Worm (Caenorhabditis elegans): ENCODE data around the gene mex-6.

The mex-6 gene

DNA sequence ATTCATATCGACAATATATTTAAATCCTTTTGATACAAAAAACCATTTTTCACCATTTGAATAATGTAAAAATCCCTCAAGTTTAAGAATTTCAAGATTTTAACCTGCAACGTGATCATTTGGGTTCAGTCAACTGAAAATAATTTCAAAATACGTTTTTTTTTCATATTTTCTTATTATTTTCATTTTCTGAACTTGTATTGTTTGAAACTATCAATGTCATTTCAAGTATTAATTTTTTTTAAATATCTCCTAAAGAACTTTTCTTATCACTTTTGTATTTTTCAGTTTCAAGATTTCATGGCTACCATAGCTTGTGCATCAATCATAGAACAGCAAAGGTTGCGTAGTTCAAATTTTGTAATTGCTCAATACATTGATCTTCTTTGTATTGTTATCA lies 8.0 kb downstream of the mex-6 start, which contains the start of gene sra-9:
TSS of gene sra-9 (plus strand) at position 301 of the 400 bp plus-strand sequence.
- TF ChIP-seq fax-1 (tag; optimal IDR thresholded peaks at IDR 0.05) (no peak), ets-4 (tag; optimal IDR thresholded peaks at IDR 0.05) (no peak), ceh-18 (tag; optimal IDR thresholded peaks at IDR 0.05) (no peak), tbx-2 (tag; optimal IDR thresholded peaks at IDR 0.05) (no peak), hlh-8 (tag; optimal IDR thresholded peaks at IDR 0.05) (no peak), ceh-2 (tag; optimal IDR thresholded peaks at IDR 0.05) (no peak), C08G9.2 (tag; optimal IDR thresholded peaks at IDR 0.05) (no peak), lin-11 (tag; optimal IDR thresholded peaks at IDR 0.05) (no peak), dve-1 (tag; optimal IDR thresholded peaks at IDR 0.05) (no peak), K09A11.1 (tag; optimal IDR thresholded peaks at IDR 0.05; ENCODE audit: insufficient read depth) (no peak)

DNA sequence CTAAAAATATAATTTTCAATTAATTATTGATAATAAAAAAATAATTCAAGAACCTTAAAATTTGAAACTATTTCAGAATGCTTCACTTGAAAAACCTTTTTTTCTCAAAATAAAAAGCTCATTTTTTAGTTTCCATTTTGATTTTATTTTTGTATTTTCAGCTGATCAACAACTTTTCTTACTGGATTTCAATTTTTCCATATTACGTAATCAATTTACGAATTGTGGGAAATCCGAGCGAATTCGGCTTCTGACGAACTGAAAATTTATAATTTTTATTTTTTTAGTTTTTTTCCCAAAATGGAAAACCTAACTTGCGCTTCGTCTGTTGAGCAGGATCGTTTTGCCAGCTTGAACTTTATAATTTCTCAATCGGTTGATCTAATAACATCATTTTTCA lies 13.5 kb downstream of the mex-6 start, which contains the start of gene sra-8:
TSS of gene sra-8 (plus strand) at position 301 of the 400 bp plus-strand sequence.
- no peak for TF ChIP-seq dmd-4 (tag; optimal IDR thresholded peaks at IDR 0.05; ENCODE audit: borderline replicate concordance)
- TF ChIP-seq fkh-6 (tag; optimal IDR thresholded peaks at IDR 0.05) = no peak
- TF ChIP-seq ceh-30 (tag; optimal IDR thresholded peaks at IDR 0.05) = no peak
- TF ChIP-seq C08G9.2 (tag; optimal IDR thresholded peaks at IDR 0.05) = no peak
- TF ChIP-seq ceh-22 (tag; optimal IDR thresholded peaks at IDR 0.05) = no peak
- TF ChIP-seq ceh-45 (GFP tag; IDR thresholded peaks at IDR 0.05) = no peak
- no peak for TF ChIP-seq T23F11.4 (GFP tag; optimal IDR thresholded peaks at IDR 0.05)
- TF ChIP-seq ceh-14 (tag; optimal IDR thresholded peaks at IDR 0.05) = no peak
- no peak for TF ChIP-seq F13H6.1 (tag; optimal IDR thresholded peaks at IDR 0.05)
- TF ChIP-seq nfya-1 (tag; optimal IDR thresholded peaks at IDR 0.05) = no peak
- no peak for TF ChIP-seq K02D7.2 (tag; optimal IDR thresholded peaks at IDR 0.05)
- no peak for TF ChIP-seq pha-2 (tag; optimal IDR thresholded peaks at IDR 0.05)
- TF ChIP-seq dve-1 (tag; optimal IDR thresholded peaks at IDR 0.05) = no peak
- no peak for TF ChIP-seq ceh-24 (tag; optimal IDR thresholded peaks at IDR 0.05)
- no peak for TF ChIP-seq ref-2 (tag; optimal IDR thresholded peaks at IDR 0.05)
- TF ChIP-seq che-1 (tag; optimal IDR thresholded peaks at IDR 0.05) = no peak
- no peak for TF ChIP-seq pros-1 (tag; optimal IDR thresholded peaks at IDR 0.05)

DNA sequence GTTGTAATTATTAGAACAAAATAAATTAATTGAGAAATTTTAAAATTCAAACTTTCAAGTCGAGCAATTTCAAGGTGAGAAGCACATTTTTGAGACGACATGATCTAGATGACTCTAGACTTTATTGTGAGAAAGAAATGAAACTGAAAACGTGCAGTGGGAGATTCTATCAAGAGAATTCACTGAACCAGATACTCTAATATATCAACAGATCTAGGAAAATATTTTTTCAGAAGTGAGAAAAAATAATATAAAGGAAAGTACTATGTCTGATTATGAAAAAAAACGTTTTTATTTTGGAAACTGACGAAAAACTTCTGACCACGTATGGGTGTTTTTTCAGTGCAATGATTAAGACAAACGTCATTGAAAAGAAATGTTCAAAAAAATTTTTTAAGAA lies 16.7 kb downstream of the mex-6 start, which contains the start of gene sra-3:
TSS of gene sra-3 (minus strand) at position 101 of the 400 bp plus-strand sequence.
- TF ChIP-seq lin-11 (tag; optimal IDR thresholded peaks at IDR 0.05) (no peak), ceh-19 (GFP tag; optimal IDR thresholded peaks at IDR 0.05) (no peak), ets-4 (tag; optimal IDR thresholded peaks at IDR 0.05) (no peak), rnt-1 (tag; optimal IDR thresholded peaks at IDR 0.05) (no peak), che-1 (tag; optimal IDR thresholded peaks at IDR 0.05) (no peak), C08G9.2 (tag; optimal IDR thresholded peaks at IDR 0.05) (no peak), dmd-4 (tag; optimal IDR thresholded peaks at IDR 0.05; ENCODE audit: borderline replicate concordance) (no peak), ceh-24 (tag; optimal IDR thresholded peaks at IDR 0.05) (no peak), hlh-13 (GFP tag; optimal IDR thresholded peaks at IDR 0.05) (no peak)

DNA sequence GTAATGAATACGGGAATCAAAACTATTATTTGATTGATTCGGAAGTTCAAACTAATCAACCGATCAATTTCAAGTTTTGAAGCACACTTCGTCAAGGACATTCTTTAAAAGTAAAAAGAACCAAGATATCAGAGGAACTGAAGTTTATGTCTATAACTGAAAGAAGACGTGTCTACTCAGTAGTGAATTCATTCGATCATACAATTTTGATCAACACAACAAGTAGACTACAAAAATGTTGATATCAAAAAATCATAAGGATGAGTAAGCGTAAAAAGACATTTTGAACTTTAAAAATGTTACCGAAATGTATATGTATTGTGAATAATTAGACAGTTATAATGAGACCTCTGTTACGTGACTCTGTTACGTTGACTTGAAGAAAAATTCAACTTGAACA lies 18.8 kb downstream of the mex-6 start, which contains the start of gene sra-4:
TSS of gene sra-4 (minus strand) at position 101 of the 400 bp plus-strand sequence.
- TF ChIP-seq T23F11.4 (GFP tag; optimal IDR thresholded peaks at IDR 0.05) (no peak), zip-5 (tag; optimal IDR thresholded peaks at IDR 0.05) (no peak), K02D7.2 (tag; optimal IDR thresholded peaks at IDR 0.05) (no peak), syd-9 (tag; optimal IDR thresholded peaks at IDR 0.05) (no peak), ahr-1 (tag; optimal IDR thresholded peaks at IDR 0.05) (no peak), ttx-3 (tag; optimal IDR thresholded peaks at IDR 0.05) (no peak), sdc-2 (tag; optimal IDR thresholded peaks at IDR 0.05) (no peak), elt-2 (tag; optimal IDR thresholded peaks at IDR 0.05) (no peak), C38D4.7 (GFP tag; optimal IDR thresholded peaks at IDR 0.05) (no peak), ama-1 (optimal IDR thresholded peaks at IDR 0.05) (no peak), ref-2 (tag; optimal IDR thresholded peaks at IDR 0.05) (no peak), fax-1 (tag; optimal IDR thresholded peaks at IDR 0.05) (no peak), ceh-9 (tag; optimal IDR thresholded peaks at IDR 0.05) (no peak)

All from whole organism, late embryonic.